Fruit fly (Drosophila melanogaster) whole organism, embryonic: Measurements from ENCODE around the gene Tim17a1.

Experiments
- Adf1 ChIP-seq: fragments of 200-800 bp; sonication (Bioruptor generic); IDR thresholded peaks from 2 replicates; pipeline ENCODE4 v1.3.6; 2022; ENCODE audit warnings: missing biosample characterization, missing genetic modification characterization
- BEAF-32 ChIP-seq: fragments of 200-800 bp; sonication (Bioruptor generic); optimal IDR thresholded peaks from 3 replicates; lab custom pipeline; 2017; ENCODE audit warnings: missing biosample characterization, missing genetic modification characterization, mild to moderate bottlenecking, moderate library complexity, missing genetic modification reagents
- Blimp-1 ChIP-seq: fragments of 200-800 bp; sonication (Bioruptor generic); optimal IDR thresholded peaks from 3 replicates; lab custom pipeline; 2018; ENCODE audit warnings: missing biosample characterization, missing genetic modification characterization, mild to moderate bottlenecking, moderate library complexity, missing genetic modification reagents
- Bteb2 ChIP-seq: fragments of 200-800 bp; sonication (Bioruptor generic); optimal IDR thresholded peaks from 2 replicates; lab custom pipeline; 2016; ENCODE audit warnings: missing biosample characterization, missing genetic modification characterization
- CG1024 ChIP-seq: fragments of 200-800 bp; sonication (Bioruptor generic); IDR thresholded peaks from 2 replicates; pipeline ENCODE4 v1.3.6; 2022; ENCODE audit warnings: missing biosample characterization, missing genetic modification characterization
- CG11695 ChIP-seq: fragments of 200-800 bp; sonication (Bioruptor generic); IDR thresholded peaks from 3 replicates; pipeline ENCODE4 v1.3.6; 2022; ENCODE audit warnings: missing biosample characterization, missing genetic modification characterization
- CG12219 ChIP-seq: fragments of 200-800 bp; sonication (Bioruptor generic); optimal IDR thresholded peaks from 3 replicates; lab custom pipeline; 2018; ENCODE audit warnings: missing biosample characterization, mild to moderate bottlenecking, missing genetic modification characterization
- CG12299 ChIP-seq: fragments of 200-800 bp; sonication (Bioruptor generic); optimal IDR thresholded peaks from 2 replicates; lab custom pipeline; 2018; ENCODE audit warnings: missing biosample characterization, mild to moderate bottlenecking, missing genetic modification characterization
- CG12659 ChIP-seq: fragments of 200-800 bp; sonication (Bioruptor generic); optimal IDR thresholded peaks from 3 replicates; lab custom pipeline; 2017; ENCODE audit warnings: mild to moderate bottlenecking, missing biosample characterization, missing genetic modification reagents, missing genetic modification characterization
- CG1529 ChIP-seq: fragments of 200-800 bp; sonication (Bioruptor generic); optimal IDR thresholded peaks from 3 replicates; lab custom pipeline; 2018; ENCODE audit warnings: missing biosample characterization, missing genetic modification characterization
- CG15601 ChIP-seq: fragments of 200-800 bp; sonication (Bioruptor generic); optimal IDR thresholded peaks from 3 replicates; lab custom pipeline; 2019; ENCODE audit warnings: missing biosample characterization, mild to moderate bottlenecking, missing genetic modification characterization, moderate library complexity
- CG15696 ChIP-seq: fragments of 200-800 bp; sonication (Bioruptor generic); optimal IDR thresholded peaks from 2 replicates; lab custom pipeline; 2019; ENCODE audit warnings: missing biosample characterization, mild to moderate bottlenecking, missing genetic modification characterization, moderate library complexity
- CG17359 ChIP-seq: fragments of 200-800 bp; sonication (Bioruptor generic); optimal IDR thresholded peaks from 3 replicates; lab custom pipeline; 2018; ENCODE audit warnings: missing biosample characterization, mild to moderate bottlenecking, missing genetic modification characterization, moderate library complexity
- CG17829 ChIP-seq: fragments of 200-800 bp; optimal IDR thresholded peaks from 2 replicates; lab custom pipeline; 2019; ENCODE audit warnings: missing biosample characterization, mild to moderate bottlenecking, missing genetic modification characterization, moderate library complexity
- CG2875 ChIP-seq: fragments of 200-800 bp; sonication (Bioruptor generic); optimal IDR thresholded peaks from 2 replicates; lab custom pipeline; 2017; ENCODE audit warnings: missing biosample characterization, mild to moderate bottlenecking, missing genetic modification characterization, missing genetic modification reagents
- CG31224 ChIP-seq: fragments of 200-800 bp; sonication (Bioruptor generic); IDR thresholded peaks from 2 replicates; pipeline ENCODE4 v1.3.6; 2022; ENCODE audit warnings: missing biosample characterization, missing genetic modification characterization
- CG31388 ChIP-seq: fragments of 200-800 bp; sonication (Bioruptor generic); optimal IDR thresholded peaks from 2 replicates; lab custom pipeline; 2016; ENCODE audit warnings: missing biosample characterization, missing genetic modification characterization
- CG34224 ChIP-seq: fragments of 200-800 bp; sonication (Bioruptor generic); IDR thresholded peaks from 3 replicates; pipeline ENCODE4 v1.3.6; 2022; ENCODE audit warnings: missing biosample characterization, missing genetic modification characterization; ENCODE audit not compliant: partially characterized antibody
- CG34376 ChIP-seq: fragments of 200-800 bp; sonication (Bioruptor generic); optimal IDR thresholded peaks from 2 replicates; lab custom pipeline; 2018; ENCODE audit warnings: missing biosample characterization, mild to moderate bottlenecking, missing genetic modification characterization
- CG4282 ChIP-seq: fragments of 200-800 bp; sonication (Bioruptor generic); optimal IDR thresholded peaks from 2 replicates; lab custom pipeline; 2016; ENCODE audit warnings: missing biosample characterization, missing genetic modification characterization
- CG4424 ChIP-seq: fragments of 200-800 bp; sonication (Bioruptor generic); optimal IDR thresholded peaks from 3 replicates; lab custom pipeline; 2016; ENCODE audit warnings: missing biosample characterization, missing genetic modification characterization
- CG4854 ChIP-seq: fragments of 200-800 bp; sonication (Bioruptor generic); optimal IDR thresholded peaks from 2 replicates; lab custom pipeline; 2016; ENCODE audit warnings: missing biosample characterization, missing genetic modification characterization, inconsistent platforms
- CG5245 ChIP-seq: fragments of 200-800 bp; sonication (Bioruptor generic); optimal IDR thresholded peaks from 3 replicates; lab custom pipeline; 2016; ENCODE audit warnings: missing biosample characterization, missing genetic modification characterization
- CG6683 ChIP-seq: fragments of 200-800 bp; sonication (Bioruptor generic); optimal IDR thresholded peaks from 2 replicates; lab custom pipeline; 2017; ENCODE audit warnings: missing biosample characterization, mild to moderate bottlenecking, missing genetic modification characterization, missing genetic modification reagents
- CG6689 ChIP-seq: fragments of 200-800 bp; sonication (Bioruptor generic); IDR thresholded peaks from 2 replicates; pipeline ENCODE4 v1.3.6; 2022; ENCODE audit warnings: missing biosample characterization, missing genetic modification characterization
- CG8281 ChIP-seq: fragments of 200-800 bp; sonication (Bioruptor generic); optimal IDR thresholded peaks from 2 replicates; lab custom pipeline; 2018; ENCODE audit warnings: missing biosample characterization, mild to moderate bottlenecking, missing genetic modification characterization, moderate library complexity
- D19B ChIP-seq: fragments of 200-800 bp; sonication (Bioruptor generic); optimal IDR thresholded peaks from 2 replicates; lab custom pipeline; 2017; ENCODE audit warnings: missing biosample characterization, mild to moderate bottlenecking, missing genetic modification characterization
- Dbx ChIP-seq: fragments of 200-800 bp; sonication (Bioruptor generic); IDR thresholded peaks from 3 replicates; pipeline ENCODE4 v1.3.6; 2022; ENCODE audit warnings: missing biosample characterization, missing genetic modification characterization
- Dfd ChIP-seq, 2 experiments: fragments of >200 bp; optimal IDR thresholded peaks; 2 replicates each; lab custom pipeline; 2017; ENCODE audit warnings: missing biosample characterization in 2 of 2, missing genetic modification characterization in 2 of 2
- H2.0 ChIP-seq: fragments of 200-800 bp; sonication (Bioruptor generic); IDR thresholded peaks from 2 replicates; pipeline ENCODE4 v1.3.6; 2022; ENCODE audit warnings: missing biosample characterization, missing genetic modification characterization
- HmgZ ChIP-seq: fragments of 200-800 bp; sonication (Bioruptor generic); optimal IDR thresholded peaks from 2 replicates; lab custom pipeline; 2018; ENCODE audit warnings: missing biosample characterization, mild to moderate bottlenecking, missing genetic modification characterization
- Hr39 ChIP-seq: fragments of >200 bp; optimal IDR thresholded peaks from 2 replicates; lab custom pipeline; 2017
- Lpt ChIP-seq: fragments of >200 bp; optimal IDR thresholded peaks from 2 replicates; lab custom pipeline; 2018; ENCODE audit warnings: missing biosample characterization, missing genetic modification characterization
- Mad ChIP-seq: fragments of 200-800 bp; sonication (Bioruptor generic); optimal IDR thresholded peaks from 2 replicates; lab custom pipeline; 2016; ENCODE audit warnings: missing biosample characterization, missing genetic modification characterization
- Meics ChIP-seq: fragments of 200-800 bp; sonication (Bioruptor generic); optimal IDR thresholded peaks from 2 replicates; lab custom pipeline; 2017; ENCODE audit warnings: missing biosample characterization, mild to moderate bottlenecking, missing genetic modification characterization
- Nf-YC ChIP-seq: fragments of 200-800 bp; optimal IDR thresholded peaks from 3 replicates; lab custom pipeline; 2019; ENCODE audit warnings: missing biosample characterization, mild to moderate bottlenecking, missing genetic modification characterization, moderate library complexity
- Ravus ChIP-seq: fragments of 200-800 bp; sonication (Bioruptor generic); IDR thresholded peaks from 2 replicates; pipeline ENCODE4 v1.3.6; 2022; ENCODE audit warnings: missing biosample characterization, missing genetic modification characterization
- TFAM ChIP-seq: fragments of 200-800 bp; sonication (Bioruptor generic); optimal IDR thresholded peaks from 2 replicates; lab custom pipeline; 2017; ENCODE audit warnings: missing biosample characterization, missing genetic modification characterization, inconsistent platforms
- danr ChIP-seq: fragments of 200-800 bp; sonication (Bioruptor generic); IDR thresholded peaks from 2 replicates; pipeline ENCODE4 v1.3.6; 2022; ENCODE audit warnings: missing biosample characterization, missing genetic modification characterization
- ems ChIP-seq: fragments of 200-800 bp; sonication (Bioruptor generic); optimal IDR thresholded peaks from 3 replicates; lab custom pipeline; 2016; ENCODE audit warnings: missing biosample characterization, missing genetic modification characterization
- en ChIP-seq: fragments of 200-800 bp; sonication (Bioruptor generic); optimal IDR thresholded peaks from 2 replicates; lab custom pipeline; 2016; ENCODE audit warnings: missing biosample characterization, missing genetic modification characterization
- gro ChIP-seq: fragments of 200-800 bp; sonication (Bioruptor generic); optimal IDR thresholded peaks from 2 replicates; lab custom pipeline; 2016; ENCODE audit warnings: missing biosample characterization, missing genetic modification characterization
- hkb ChIP-seq, 2 experiments: fragments of 200-800 bp in 1 of 2; fragments of >200 bp in 1 of 2; sonication (Bioruptor generic) in 1 of 2; IDR thresholded peaks in 1 of 2; optimal IDR thresholded peaks in 1 of 2; 2 replicates each; pipeline versions ENCODE4 v1.3.6 to Lab custom; 2017 to 2022; ENCODE audit warnings: missing biosample characterization in 1 of 2, missing genetic modification characterization in 1 of 2
- hth ChIP-seq: fragments of >200 bp; optimal IDR thresholded peaks from 2 replicates; lab custom pipeline; 2017; ENCODE audit warnings: inconsistent platforms
- nom ChIP-seq: fragments of 200-800 bp; sonication (Bioruptor generic); optimal IDR thresholded peaks from 2 replicates; lab custom pipeline; 2017; ENCODE audit warnings: missing biosample characterization, missing genetic modification characterization, mild to moderate bottlenecking, moderate library complexity, missing genetic modification reagents
- otp ChIP-seq: fragments of 200-800 bp; sonication (Bioruptor generic); IDR thresholded peaks from 3 replicates; pipeline ENCODE4, ENCODE4 v1.3.6; 2022; ENCODE audit warnings: missing biosample characterization, missing genetic modification characterization
- pan ChIP-seq, 4 experiments: fragments of >200 bp in 3 of 4; fragments of 200-800 bp in 1 of 4; sonication (Bioruptor generic) in 1 of 4; optimal IDR thresholded peaks in 3 of 4; IDR thresholded peaks in 1 of 4; 2 replicates each; pipeline versions ENCODE4 v1.3.6 to Lab custom; 2017 to 2022; ENCODE audit warnings: missing biosample characterization in 2 of 4, missing genetic modification characterization in 2 of 4, mixed read lengths in 1 of 4
- pb ChIP-seq: fragments of 200-800 bp; sonication (Bioruptor generic); optimal IDR thresholded peaks from 3 replicates; lab custom pipeline; 2016; ENCODE audit warnings: missing biosample characterization, missing genetic modification characterization
- ro ChIP-seq: fragments of 200-800 bp; sonication (Bioruptor generic); IDR thresholded peaks from 2 replicates; pipeline ENCODE4 v1.3.6; 2022; ENCODE audit warnings: missing biosample characterization, missing genetic modification characterization
- shn ChIP-seq: fragments of 200-800 bp; sonication (Bioruptor generic); optimal IDR thresholded peaks from 3 replicates; lab custom pipeline; 2016; ENCODE audit warnings: missing biosample characterization, missing genetic modification characterization

The Tim17a1 gene

DNA sequence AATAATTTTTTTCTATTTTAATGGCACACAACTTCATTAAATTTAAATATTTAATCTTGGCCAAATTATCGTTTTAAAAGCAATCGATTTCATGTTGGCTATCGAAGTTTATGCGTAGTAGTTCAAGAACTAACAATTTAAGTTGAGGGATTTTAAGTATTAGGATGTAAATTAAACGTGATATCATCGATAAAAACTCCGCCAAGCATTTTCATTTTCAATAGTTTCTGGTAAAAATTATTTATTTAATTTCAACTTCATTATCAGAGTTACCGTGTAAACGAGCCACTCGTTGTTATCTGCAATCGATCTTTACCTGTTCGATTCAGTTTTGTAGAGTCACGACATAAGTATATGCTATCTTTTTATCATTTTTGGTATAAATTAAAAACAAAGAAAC lies 38.5 kb upstream of the Tim17a1 start (continued):
- TF ChIP-seq CG15696 (tag; lab: Kevin White, UChicago): peak; percentile 100
- no peak for TF ChIP-seq hth (lab: Kevin White, UChicago)
- peak; percentile 55; the same call in 1 of the 3 replicates for TF ChIP-seq CG34224 (GFP tag; lab: Robert Waterston, UW)
- peak; percentile 77 for TF ChIP-seq Adf1 (GFP tag; lab: Robert Waterston, UW)
- TF ChIP-seq ems (GFP tag; lab: Kevin White, UChicago): peak; percentile 97
- TF ChIP-seq Meics (GFP tag; lab: Kevin White, UChicago): peak; percentile 99
- TF ChIP-seq pan (optimal IDR thresholded peaks at IDR 0.05; lab: Kevin White, UChicago): no peak
- TF ChIP-seq pan (GFP tag; optimal IDR thresholded peaks at IDR 0.05 in 1 of 2, IDR thresholded peaks at IDR 0.05 in 1 of 2): peak in 1 of 2 experiments; percentile 97
- TF ChIP-seq CG11695 (GFP tag; lab: Robert Waterston, UW): peak; percentile 97
- TF ChIP-seq en (GFP tag; lab: Kevin White, UChicago): peak; percentile 94
- TF ChIP-seq Blimp-1: peak; percentile 97
- TF ChIP-seq Hr39: no peak
- TF ChIP-seq shn (GFP tag; lab: Kevin White, UChicago): peak; percentile 75
- peak; percentile 86 for TF ChIP-seq Ravus
- TF ChIP-seq CG1024: peak; percentile 97
- peak; percentile 99 for TF ChIP-seq CG17829
- TF ChIP-seq CG6683: peak; percentile 98
- TF ChIP-seq BEAF-32 (GFP tag; lab: Kevin White, UChicago): peak; percentile 46
- TF ChIP-seq D19B (GFP tag; lab: Kevin White, UChicago): peak; percentile 95
- peak; percentile 94 for TF ChIP-seq CG5245 (GFP tag; lab: Kevin White, UChicago)
- TF ChIP-seq CG2875 (GFP tag; lab: Kevin White, UChicago): peak; percentile 94
- TF ChIP-seq CG4424 (GFP tag; lab: Kevin White, UChicago): peak; percentile 99
- peak; percentile 90 for TF ChIP-seq CG31224 (GFP tag; lab: Robert Waterston, UW)
- no peak for TF ChIP-seq Dfd (GFP tag; optimal IDR thresholded peaks at IDR 0.05; lab: Kevin White, UChicago)
- peak; percentile 99 for TF ChIP-seq Dbx (GFP tag; lab: Robert Waterston, UW)
- no peak for TF ChIP-seq hkb (optimal IDR thresholded peaks at IDR 0.05; lab: Kevin White, UChicago)
- peak; percentile 99 for TF ChIP-seq hkb (GFP tag; IDR thresholded peaks at IDR 0.05; lab: Robert Waterston, UW)
- peak; percentile 95 for TF ChIP-seq otp (GFP tag; lab: Robert Waterston, UW)
- TF ChIP-seq Lpt (GFP tag; lab: Kevin White, UChicago): no peak
- TF ChIP-seq CG15601: peak; percentile 98
- peak; percentile 98 for TF ChIP-seq HmgZ (tag; lab: Kevin White, UChicago)
- TF ChIP-seq danr: peak; percentile 87; the same call in 1 of the 2 replicates
- TF ChIP-seq CG12219 (GFP tag; lab: Kevin White, UChicago): peak; percentile 98
- peak; percentile 91 for TF ChIP-seq CG8281 (tag; lab: Kevin White, UChicago)
- TF ChIP-seq gro (GFP tag; lab: Kevin White, UChicago): peak; percentile 97
- TF ChIP-seq CG12659 (GFP tag; lab: Kevin White, UChicago): peak; percentile 97
- peak; percentile 98 for TF ChIP-seq CG12299 (tag; lab: Kevin White, UChicago)
- peak; percentile 99 for TF ChIP-seq CG4854
- peak; percentile 96 for TF ChIP-seq CG1529 (GFP tag; lab: Kevin White, UChicago)
- peak; percentile 86 for TF ChIP-seq pb (GFP tag; lab: Kevin White, UChicago)
- peak; percentile 96 for TF ChIP-seq Bteb2 (GFP tag; lab: Kevin White, UChicago)
- peak; percentile 97 for TF ChIP-seq CG31388 (GFP tag; lab: Kevin White, UChicago)
- TF ChIP-seq ro (GFP tag; lab: Robert Waterston, UW): peak; percentile 63
- TF ChIP-seq CG4282 (GFP tag; lab: Kevin White, UChicago): peak; percentile 76
- peak; percentile 96 for TF ChIP-seq H2.0 (GFP tag; lab: Robert Waterston, UW)
- peak; percentile 94 for TF ChIP-seq Mad (GFP tag; lab: Kevin White, UChicago)
- peak; percentile 97 for TF ChIP-seq CG6689 (GFP tag; lab: Robert Waterston, UW)
- TF ChIP-seq CG34376: peak; percentile 100
- TF ChIP-seq Nf-YC (tag; lab: Kevin White, UChicago): peak; percentile 92
- TF ChIP-seq CG17359: peak; percentile 98
- TF ChIP-seq TFAM (GFP tag; lab: Kevin White, UChicago): peak; percentile 94
- TF ChIP-seq nom: peak; percentile 99
